Worm (Caenorhabditis elegans): Measurements from ENCODE around the gene cyp-37A1.
"Not testable (repeated sequence)": the region's sequence is repeated elsewhere in the genome, so short reads cannot be mapped to it uniquely, and the experiment has no call there.

Gene cyp-37A1

ce11 chrII:14042836-14043604, 26.3 kb upstream of the cyp-37A1 start:
- TF ChIP-seq unc-62 (GFP tag; optimal IDR thresholded peaks at IDR 0.05), result no peak

DNA sequence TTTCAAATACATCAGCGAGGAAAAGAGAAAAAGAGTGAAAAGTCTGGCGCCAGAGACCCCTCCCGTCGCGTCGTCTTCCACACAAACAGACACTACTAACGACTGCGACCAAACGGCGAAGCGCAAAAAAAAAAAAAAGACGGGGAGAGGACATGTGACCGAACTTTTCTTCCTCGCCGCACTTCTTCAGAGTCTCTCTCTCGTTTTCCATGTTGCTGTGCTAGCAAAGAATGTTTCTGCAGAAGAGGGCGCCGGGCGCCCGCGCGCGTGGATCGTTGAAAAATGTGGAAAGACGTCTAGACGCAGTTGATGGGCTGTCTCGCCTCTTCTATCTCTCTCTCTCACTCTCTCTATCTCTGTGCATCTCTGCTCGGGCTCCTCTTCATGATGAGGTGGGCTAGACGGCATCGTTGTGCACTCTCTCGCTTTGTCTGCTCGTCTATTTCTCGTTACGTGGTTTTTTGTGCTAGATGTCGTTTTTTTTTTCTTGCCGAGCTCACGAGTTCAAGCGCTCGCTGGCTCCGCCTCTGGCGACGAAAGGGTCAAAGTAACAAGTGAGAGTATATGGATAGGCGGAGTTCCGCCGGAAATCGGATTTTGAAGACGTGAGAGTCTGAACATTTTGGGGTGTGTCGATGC, 23.6 kb upstream of the cyp-37A1 start:
- TF ChIP-seq unc-62 (GFP tag; optimal IDR thresholded peaks at IDR 0.05), result peak; percentile 40

DNA sequence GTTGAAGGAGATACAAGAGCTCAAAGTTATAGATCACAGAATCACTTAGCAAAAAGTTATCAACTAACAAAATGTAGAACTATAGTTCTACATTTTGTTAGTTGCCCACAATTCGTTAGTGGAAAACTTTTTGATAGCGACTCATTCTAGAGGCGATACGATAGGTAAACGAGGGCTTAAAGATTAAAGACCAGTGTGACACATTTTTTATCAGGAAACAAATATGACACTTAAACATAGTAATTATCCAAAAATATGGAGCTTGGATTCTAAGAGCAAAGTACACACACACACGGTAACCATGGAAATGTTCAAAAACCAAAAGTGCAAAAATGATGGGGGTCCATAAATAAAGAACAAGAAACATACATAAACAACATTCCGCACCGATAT, 23.0 kb upstream of the cyp-37A1 start:
- TF ChIP-seq unc-62 (GFP tag; optimal IDR thresholded peaks at IDR 0.05), result no peak

DNA sequence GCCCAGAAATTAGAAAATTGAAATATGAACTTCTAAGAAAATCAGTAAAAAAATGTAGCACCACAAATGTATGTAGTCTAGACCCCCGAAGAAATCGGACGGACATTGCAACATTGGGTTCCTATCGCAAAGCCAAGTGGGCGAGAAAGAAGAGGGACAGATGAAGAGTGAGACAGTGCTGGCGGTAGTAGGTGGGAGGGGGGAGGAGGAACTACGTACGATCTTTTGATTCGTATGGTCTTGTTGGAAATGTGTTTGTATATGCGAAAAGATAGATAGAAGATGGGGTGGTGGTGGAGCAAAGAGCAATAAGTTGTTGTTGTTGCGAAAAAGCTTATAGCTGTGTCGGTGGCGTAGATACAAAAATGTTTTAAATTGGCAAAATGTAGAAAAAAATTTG, 21.6 kb upstream of the cyp-37A1 start:
- TF ChIP-seq unc-62 (GFP tag; optimal IDR thresholded peaks at IDR 0.05), result no peak

ce11 chrII:14037484-14038303, 20.9 kb upstream of the cyp-37A1 start:
- TF ChIP-seq unc-62 (GFP tag; optimal IDR thresholded peaks at IDR 0.05), result no peak

- no peak for TF ChIP-seq unc-62 (GFP tag; optimal IDR thresholded peaks at IDR 0.05)
Observed at ce11 chrII:14036724-14037483, 20.1 kb upstream of the cyp-37A1 start.

ce11 chrII:14034559-14034958, 17.8 kb upstream of the cyp-37A1 start:
- no peak for TF ChIP-seq unc-62 (GFP tag; optimal IDR thresholded peaks at IDR 0.05)

DNA sequence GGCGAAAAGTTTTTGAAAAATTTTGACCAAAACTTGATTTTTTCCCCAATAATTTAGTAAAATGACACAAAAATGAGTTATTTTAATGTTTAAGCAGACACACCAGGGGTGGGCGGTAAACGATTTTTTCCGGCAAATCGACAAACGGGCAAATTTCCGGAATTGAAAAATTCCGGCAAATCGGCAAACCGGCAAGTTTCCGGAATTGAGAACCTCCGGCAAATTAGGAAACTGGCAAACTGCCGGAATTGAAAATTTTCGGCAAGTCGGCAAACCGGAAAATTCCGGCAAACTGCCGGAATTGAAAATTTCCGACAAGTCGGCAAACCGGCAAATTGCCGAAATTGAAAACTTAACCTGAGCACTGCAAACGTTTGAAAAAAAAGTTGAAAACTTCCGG, 15.9 kb upstream of the cyp-37A1 start:
- no peak for TF ChIP-seq unc-62 (GFP tag; optimal IDR thresholded peaks at IDR 0.05)

- not testable (repeated sequence) for TF ChIP-seq unc-62 (GFP tag; optimal IDR thresholded peaks at IDR 0.05)
Observed at ce11 chrII:14021230-14021629, 4.5 kb upstream of the cyp-37A1 start, which contains the start of gene F01D5.10. TSS of gene F01D5.10 (minus strand) at chrII:14021330.

ce11 chrII:14018887-14019286, 2.1 kb upstream of the cyp-37A1 start:
- no peak for TF ChIP-seq unc-62 (GFP tag; optimal IDR thresholded peaks at IDR 0.05)

ce11 chrII:14018192-14018591, 1.4 kb upstream of the cyp-37A1 start:
- no peak for TF ChIP-seq unc-62 (GFP tag; optimal IDR thresholded peaks at IDR 0.05)

- no peak for TF ChIP-seq unc-62 (GFP tag; optimal IDR thresholded peaks at IDR 0.05)
Observed at ce11 chrII:14014637-14015036, 2.1 kb downstream of the cyp-37A1 start.

DNA sequence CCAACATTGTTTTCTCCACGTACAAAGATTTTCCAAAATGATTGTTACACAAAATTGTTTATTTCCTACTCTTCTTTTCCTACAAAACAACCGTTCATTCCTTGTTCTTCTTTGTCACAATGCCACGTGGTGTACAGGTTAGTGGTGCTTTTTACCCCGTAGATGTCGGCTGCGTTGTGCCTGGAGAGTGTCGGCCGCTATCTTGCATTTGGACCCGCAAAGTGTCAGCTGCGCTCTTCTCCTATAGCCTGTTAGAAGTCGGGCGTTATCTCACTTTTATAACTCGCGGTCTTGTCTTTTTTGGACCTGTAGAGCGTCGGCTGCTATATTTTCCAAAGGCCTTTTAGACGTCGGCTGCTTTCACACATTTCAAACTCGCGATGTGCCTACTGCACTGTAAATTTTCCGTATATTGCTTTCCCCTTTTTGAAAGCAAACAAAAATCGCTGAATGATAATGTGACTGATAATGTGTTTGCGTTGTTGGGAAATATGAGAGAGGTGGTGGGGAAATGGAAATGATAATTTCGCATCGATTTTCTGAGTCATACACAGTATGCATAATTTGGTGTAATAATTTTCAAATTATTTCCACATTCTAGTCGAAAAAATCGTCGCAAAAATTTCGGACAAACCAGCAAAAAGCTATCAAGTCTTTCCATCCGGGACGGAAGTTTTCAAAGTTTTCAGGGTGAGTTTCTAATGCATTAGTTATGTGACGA, 5.9 kb downstream of the cyp-37A1 start, which contains the start of gene F01D5.8:
Gene F01D5.8, plus strand, starts transcription at position 51 of the 721 bp plus-strand sequence.
- TF ChIP-seq unc-62 (GFP tag; optimal IDR thresholded peaks at IDR 0.05), result no peak

- TF ChIP-seq unc-62 (GFP tag; optimal IDR thresholded peaks at IDR 0.05), result no peak
Observed at ce11 chrII:14008359-14008758, 8.4 kb downstream of the cyp-37A1 start, which contains the start of gene F01D5.7. TSS of gene F01D5.7 (plus strand) at chrII:14008659.

ce11 chrII:14006210-14006609, 10.6 kb downstream of the cyp-37A1 start, which contains the start of gene F01D5.6:
TSS of gene F01D5.6 (plus strand) at chrII:14006510.
- TF ChIP-seq unc-62 (GFP tag; optimal IDR thresholded peaks at IDR 0.05), result no peak
